Fruit fly (Drosophila melanogaster) whole organism, embryonic: ENCODE data around the gene CG14207.
A peak's percentile ranks its signal among the peaks of the same experiment; 100 is the strongest.

Experiments used
- BEAF-32 ChIP-seq: fragments of 200-800 bp; sonication (Bioruptor generic); optimal IDR thresholded peaks from 3 replicates; lab custom pipeline; 2017; ENCODE audit warnings: missing biosample characterization, missing genetic modification characterization, mild to moderate bottlenecking, moderate library complexity, missing genetic modification reagents
- Bgb ChIP-seq: fragments of 200-800 bp; sonication (Bioruptor generic); IDR thresholded peaks from 2 replicates; pipeline ENCODE4 v1.3.6; 2022; ENCODE audit warnings: missing biosample characterization, missing genetic modification characterization; ENCODE audit not compliant: partially characterized antibody
- CG10267 ChIP-seq: fragments of 200-800 bp; sonication (Bioruptor generic); optimal IDR thresholded peaks from 2 replicates; lab custom pipeline; 2018; ENCODE audit warnings: missing biosample characterization, mild to moderate bottlenecking, missing genetic modification characterization, moderate library complexity
- CG11560 ChIP-seq: fragments of 200-800 bp; sonication (Bioruptor generic); IDR thresholded peaks from 3 replicates; pipeline ENCODE4 v1.3.6; 2022; ENCODE audit warnings: missing biosample characterization, missing genetic modification characterization
- CG12769 ChIP-seq: fragments of 200-800 bp; sonication (Bioruptor generic); optimal IDR thresholded peaks from 2 replicates; lab custom pipeline; 2019; ENCODE audit warnings: missing biosample characterization, mild to moderate bottlenecking, missing genetic modification characterization, moderate library complexity
- CG13287 ChIP-seq: fragments of 200-800 bp; sonication (Bioruptor generic); IDR thresholded peaks from 2 replicates; pipeline ENCODE4 v1.3.6; 2022; ENCODE audit warnings: missing biosample characterization, missing genetic modification characterization; ENCODE audit not compliant: partially characterized antibody
- CG13624 ChIP-seq: fragments of 200-800 bp; sonication (Bioruptor generic); optimal IDR thresholded peaks from 2 replicates; lab custom pipeline; 2016; ENCODE audit warnings: missing biosample characterization, missing genetic modification characterization
- CG13775 ChIP-seq: fragments of 200-800 bp; sonication (Bioruptor generic); optimal IDR thresholded peaks from 3 replicates; lab custom pipeline; 2017; ENCODE audit warnings: missing biosample characterization, mild to moderate bottlenecking, missing genetic modification characterization
- CG14710 ChIP-seq: fragments of 200-800 bp; sonication (Bioruptor generic); optimal IDR thresholded peaks from 3 replicates; lab custom pipeline; 2019; ENCODE audit warnings: missing biosample characterization, mild to moderate bottlenecking, missing genetic modification characterization, moderate library complexity
- CG16813 ChIP-seq: fragments of 200-800 bp; sonication (Bioruptor generic); IDR thresholded peaks from 3 replicates; pipeline ENCODE4 v1.3.6; 2022; ENCODE audit warnings: missing biosample characterization, missing genetic modification characterization; ENCODE audit not compliant: partially characterized antibody
- CG17829 ChIP-seq: fragments of 200-800 bp; optimal IDR thresholded peaks from 2 replicates; lab custom pipeline; 2019; ENCODE audit warnings: missing biosample characterization, mild to moderate bottlenecking, missing genetic modification characterization, moderate library complexity
- CG18764 ChIP-seq: fragments of 200-800 bp; sonication (Bioruptor generic); optimal IDR thresholded peaks from 3 replicates; lab custom pipeline; 2016; ENCODE audit warnings: missing biosample characterization, missing genetic modification characterization
- CG2116 ChIP-seq: fragments of 200-800 bp; sonication (Bioruptor generic); optimal IDR thresholded peaks from 3 replicates; lab custom pipeline; 2018; ENCODE audit warnings: missing biosample characterization, mild to moderate bottlenecking, missing genetic modification characterization
- CG2129 ChIP-seq: fragments of 200-800 bp; sonication (Bioruptor generic); IDR thresholded peaks from 2 replicates; pipeline ENCODE4 v1.3.6; 2022; ENCODE audit warnings: missing biosample characterization, missing genetic modification characterization; ENCODE audit not compliant: partially characterized antibody
- CG34224 ChIP-seq: fragments of 200-800 bp; sonication (Bioruptor generic); IDR thresholded peaks from 3 replicates; pipeline ENCODE4 v1.3.6; 2022; ENCODE audit warnings: missing biosample characterization, missing genetic modification characterization; ENCODE audit not compliant: partially characterized antibody
- CG6791 ChIP-seq: fragments of 200-800 bp; sonication (Bioruptor generic); IDR thresholded peaks from 3 replicates; pipeline ENCODE4 v1.3.6; 2022; ENCODE audit warnings: missing biosample characterization, missing genetic modification characterization; ENCODE audit not compliant: partially characterized antibody
- CG7963 ChIP-seq: fragments of 200-800 bp; sonication (Bioruptor generic); IDR thresholded peaks from 3 replicates; pipeline ENCODE4 v1.3.6; 2022; ENCODE audit warnings: missing biosample characterization, missing genetic modification characterization; ENCODE audit not compliant: partially characterized antibody
- Dll ChIP-seq: fragments of 200-800 bp; sonication (Bioruptor generic); IDR thresholded peaks from 4 replicates; pipeline ENCODE4 v1.3.6; 2022; ENCODE audit warnings: missing biosample characterization, missing genetic modification characterization; ENCODE audit not compliant: partially characterized antibody
- Dref ChIP-seq: fragments of 200-800 bp; sonication (Bioruptor generic); IDR thresholded peaks from 2 replicates; pipeline ENCODE4 v1.3.6; 2022; ENCODE audit warnings: missing biosample characterization, missing genetic modification characterization
- E2f1 ChIP-seq: fragments of 200-800 bp; sonication (Bioruptor generic); IDR thresholded peaks from 2 replicates; pipeline ENCODE4 v1.3.6; 2022; ENCODE audit warnings: missing biosample characterization, missing genetic modification characterization
- E2f2 ChIP-seq: fragments of 200-800 bp; sonication (Bioruptor generic); IDR thresholded peaks from 2 replicates; pipeline ENCODE4 v1.3.6; 2022; ENCODE audit warnings: missing biosample characterization, missing genetic modification characterization
- HLH4C ChIP-seq: fragments of 200-800 bp; sonication (Bioruptor generic); IDR thresholded peaks from 3 replicates; pipeline ENCODE4 v1.3.6; 2022; ENCODE audit warnings: missing biosample characterization, missing genetic modification characterization; ENCODE audit not compliant: partially characterized antibody
- MBD-R2 ChIP-seq: fragments of 200-800 bp; sonication (Bioruptor generic); IDR thresholded peaks from 2 replicates; pipeline ENCODE4 v1.3.6; 2022; ENCODE audit warnings: missing biosample characterization, missing genetic modification characterization
- MESR4 ChIP-seq: fragments of 200-800 bp; sonication (Bioruptor generic); optimal IDR thresholded peaks from 2 replicates; lab custom pipeline; 2018; ENCODE audit warnings: missing biosample characterization, mild to moderate bottlenecking, missing genetic modification characterization, moderate library complexity
- Opbp ChIP-seq: fragments of 200-800 bp; sonication (Bioruptor generic); IDR thresholded peaks from 3 replicates; pipeline ENCODE4 v1.3.6; 2022; ENCODE audit warnings: missing biosample characterization, missing genetic modification characterization; ENCODE audit not compliant: partially characterized antibody
- Scr ChIP-seq: fragments of 200-800 bp; sonication (Bioruptor generic); IDR thresholded peaks from 2 replicates; pipeline ENCODE4 v1.3.6; 2022; ENCODE audit warnings: missing biosample characterization, missing genetic modification characterization; ENCODE audit not compliant: partially characterized antibody
- Sry-δ ChIP-seq: fragments of 200-800 bp; sonication (Bioruptor generic); optimal IDR thresholded peaks from 2 replicates; lab custom pipeline; 2016; ENCODE audit warnings: missing biosample characterization, missing genetic modification characterization
- amos ChIP-seq: fragments of 200-800 bp; sonication (Bioruptor generic); IDR thresholded peaks from 2 replicates; pipeline ENCODE4 v1.3.6; 2022; ENCODE audit warnings: missing biosample characterization, missing genetic modification characterization; ENCODE audit not compliant: partially characterized antibody
- ato ChIP-seq: fragments of 200-800 bp; sonication (Bioruptor generic); IDR thresholded peaks from 2 replicates; pipeline ENCODE4 v1.3.6; 2022; ENCODE audit warnings: missing biosample characterization, missing genetic modification characterization; ENCODE audit not compliant: partially characterized antibody
- bbx ChIP-seq: fragments of 200-800 bp; sonication (Bioruptor generic); IDR thresholded peaks from 2 replicates; pipeline ENCODE4 v1.3.6; 2022; ENCODE audit warnings: missing biosample characterization, missing genetic modification characterization; ENCODE audit not compliant: partially characterized antibody
- disco-r ChIP-seq: fragments of 200-800 bp; sonication (Bioruptor generic); optimal IDR thresholded peaks from 2 replicates; lab custom pipeline; 2016; ENCODE audit warnings: missing biosample characterization, missing genetic modification characterization
- fd102C ChIP-seq: fragments of 200-800 bp; sonication (Bioruptor generic); optimal IDR thresholded peaks from 2 replicates; lab custom pipeline; 2018; ENCODE audit warnings: missing biosample characterization, mild to moderate bottlenecking, missing genetic modification characterization, moderate library complexity
- hb ChIP-seq: fragments of 200-800 bp; sonication (Bioruptor generic); IDR thresholded peaks from 3 replicates; pipeline ENCODE4 v1.3.6; 2022; ENCODE audit warnings: missing biosample characterization, missing genetic modification characterization; ENCODE audit not compliant: partially characterized antibody
- kah ChIP-seq: fragments of 200-800 bp; sonication (Bioruptor generic); optimal IDR thresholded peaks from 2 replicates; lab custom pipeline; 2018; ENCODE audit warnings: missing biosample characterization, mild to moderate bottlenecking, missing genetic modification characterization
- mam ChIP-seq: fragments of 200-800 bp; sonication (Bioruptor generic); optimal IDR thresholded peaks from 3 replicates; lab custom pipeline; 2016; ENCODE audit warnings: missing biosample characterization, missing genetic modification characterization
- nerfin-2 ChIP-seq: fragments of 200-800 bp; sonication (Bioruptor generic); IDR thresholded peaks from 2 replicates; pipeline ENCODE4 v1.3.6; 2022; ENCODE audit warnings: missing biosample characterization, missing genetic modification characterization; ENCODE audit not compliant: partially characterized antibody
- pfk ChIP-seq: fragments of 200-800 bp; sonication (Bioruptor generic); optimal IDR thresholded peaks from 2 replicates; lab custom pipeline; 2018; ENCODE audit warnings: missing biosample characterization, mild to moderate bottlenecking, missing genetic modification characterization, moderate library complexity
- row ChIP-seq: fragments of 200-800 bp; sonication (Bioruptor generic); IDR thresholded peaks from 3 replicates; pipeline ENCODE4 v1.3.6; 2022; ENCODE audit warnings: missing biosample characterization, missing genetic modification characterization
- slp2 ChIP-seq: fragments of 200-800 bp; sonication (Bioruptor generic); optimal IDR thresholded peaks from 2 replicates; lab custom pipeline; 2016; ENCODE audit warnings: missing biosample characterization, missing genetic modification characterization
- sna ChIP-seq: fragments of 200-800 bp; sonication (Bioruptor generic); IDR thresholded peaks from 2 replicates; pipeline ENCODE4 v1.3.6; 2022; ENCODE audit warnings: missing biosample characterization, missing genetic modification characterization; ENCODE audit not compliant: partially characterized antibody
- tna ChIP-seq: fragments of 200-800 bp; sonication (Bioruptor generic); IDR thresholded peaks from 2 replicates; pipeline ENCODE4 v1.3.6; 2022; ENCODE audit warnings: missing biosample characterization, missing genetic modification characterization; ENCODE audit not compliant: partially characterized antibody
- unc-4 ChIP-seq: fragments of 200-800 bp; sonication (Bioruptor generic); IDR thresholded peaks from 2 replicates; pipeline ENCODE4 v1.3.6; 2022; ENCODE audit warnings: missing biosample characterization, missing genetic modification characterization; ENCODE audit not compliant: partially characterized antibody
- zen2 ChIP-seq: fragments of 200-800 bp; sonication (Bioruptor generic); IDR thresholded peaks from 3 replicates; pipeline ENCODE4 v1.3.6; 2022; ENCODE audit warnings: missing biosample characterization, missing genetic modification characterization; ENCODE audit not compliant: partially characterized antibody
- zf30C ChIP-seq: fragments of 200-800 bp; sonication (Bioruptor generic); optimal IDR thresholded peaks from 3 replicates; lab custom pipeline; 2018; ENCODE audit warnings: missing biosample characterization, mild to moderate bottlenecking, missing genetic modification characterization

Gene CG14207

dm6 chrX:19615990-19616663, 11.1 kb downstream of the CG14207 start, which contains the start of gene CG14210 (continued):
- TF ChIP-seq CG18764 (GFP tag; lab: Kevin White, UChicago) (no peak), row (GFP tag; lab: Robert Waterston, UW) (no peak), CG12769 (tag; lab: Kevin White, UChicago) (no peak), CG14710 (peak; percentile 12), disco-r (no peak), CG13624 (no peak), mam (GFP tag; lab: Kevin White, UChicago) (no peak), zf30C (GFP tag; lab: Kevin White, UChicago) (no peak)
- TF ChIP-seq, all 482 proteins: peak for 57

DNA sequence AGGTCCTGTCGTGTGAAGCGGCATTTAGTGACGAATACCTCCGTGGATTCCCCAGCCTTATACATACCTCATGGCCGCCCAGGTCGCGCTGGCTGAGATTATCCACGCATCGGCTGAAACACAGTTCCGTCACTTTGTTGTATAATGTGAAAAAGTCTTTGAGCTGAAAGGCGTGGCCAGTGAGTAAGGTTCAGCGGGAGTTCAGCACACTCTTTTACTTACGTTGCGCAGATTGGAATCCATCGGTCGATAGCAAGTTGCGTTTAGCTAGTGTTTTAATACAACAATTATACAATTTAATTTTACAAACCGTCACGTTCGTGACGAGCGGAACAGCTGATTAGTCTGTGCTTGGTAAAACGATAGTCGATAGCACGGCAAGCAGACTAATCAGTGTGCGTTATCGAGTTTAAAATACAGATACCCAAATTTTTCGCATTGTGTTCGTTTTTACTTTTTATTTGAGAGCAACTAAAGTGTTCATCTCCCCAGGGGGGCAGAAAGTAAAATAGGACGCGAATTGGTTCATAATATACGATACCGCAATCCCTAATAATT, 13.3 kb downstream of the CG14207 start, which contains the start of the genes Pstk and Tim9b:
Pstk (minus strand) TSS at position 355 of the 558 bp plus-strand sequence.
Tim9b (minus strand) TSS at position 355 of the 558 bp plus-strand sequence.
- TF ChIP-seq Opbp: peak; percentile 59; the same call in 2 of the 3 replicates
- TF ChIP-seq tna (GFP tag; lab: Robert Waterston, UW): peak; percentile 68
- TF ChIP-seq CG2116 (GFP tag; lab: Kevin White, UChicago): peak; percentile 89
- peak; percentile 62 for TF ChIP-seq CG34224 (GFP tag; lab: Robert Waterston, UW)
- TF ChIP-seq MESR4: peak; percentile 46
- TF ChIP-seq Dref: peak; percentile 71
- TF ChIP-seq slp2: no peak
- no peak for TF ChIP-seq CG10267 (tag; lab: Kevin White, UChicago)
- TF ChIP-seq CG17829 (tag; lab: Kevin White, UChicago): no peak
- peak; percentile 69 for TF ChIP-seq CG7963
- TF ChIP-seq nerfin-2: peak; percentile 29; the same call in 1 of the 2 replicates
- TF ChIP-seq CG16813 (GFP tag; lab: Robert Waterston, UW): peak; percentile 45; the same call in 1 of the 3 replicates
- TF ChIP-seq zen2 (GFP tag; lab: Robert Waterston, UW): peak; percentile 45; the same call in 2 of the 3 replicates
- peak; percentile 54 for TF ChIP-seq MBD-R2 (GFP tag; lab: Robert Waterston, UW)
- TF ChIP-seq unc-4 (GFP tag; lab: Robert Waterston, UW): peak; percentile 46; the same call in 1 of the 2 replicates
- peak; percentile 55 for TF ChIP-seq BEAF-32 (GFP tag; lab: Kevin White, UChicago)
- TF ChIP-seq Bgb (GFP tag; lab: Robert Waterston, UW): peak; percentile 47
- TF ChIP-seq Sry-δ: peak; percentile 21
- peak; percentile 49; the same call in 3 of the 4 replicates for TF ChIP-seq Dll (GFP tag; lab: Robert Waterston, UW)
- TF ChIP-seq CG2129 (GFP tag; lab: Robert Waterston, UW): 0 out of 2 replicates have a peak, but pooled peaks have one; percentile 15
- peak; percentile 67 for TF ChIP-seq CG13287
- no peak for TF ChIP-seq kah
- TF ChIP-seq sna (GFP tag; lab: Robert Waterston, UW): 0 out of 2 replicates have a peak, but pooled peaks have one; percentile 46
- no peak for TF ChIP-seq E2f1
- peak; percentile 28 for TF ChIP-seq pfk (GFP tag; lab: Kevin White, UChicago)
- peak; percentile 48; the same call in 1 of the 2 replicates for TF ChIP-seq amos (GFP tag; lab: Robert Waterston, UW)
- no peak for TF ChIP-seq fd102C
- TF ChIP-seq CG11560 (tag; lab: Robert Waterston, UW): no peak
- peak; percentile 66 for TF ChIP-seq HLH4C (GFP tag; lab: Robert Waterston, UW)
- peak; percentile 21; the same call in 1 of the 2 replicates for TF ChIP-seq ato (GFP tag; lab: Robert Waterston, UW)
- TF ChIP-seq E2f2: peak; percentile 84
- TF ChIP-seq Scr (GFP tag; lab: Robert Waterston, UW): peak; percentile 64
- TF ChIP-seq CG13775 (GFP tag; lab: Kevin White, UChicago): no peak
- peak; percentile 58; the same call in 2 of the 3 replicates for TF ChIP-seq hb
- TF ChIP-seq CG6791: peak; percentile 77
- peak; percentile 73 for TF ChIP-seq bbx
